Fruit fly (Drosophila melanogaster) whole organism, prepupa: ENCODE results near the gene CG14082.
A peak's percentile ranks its signal among the peaks of the same experiment; 100 is the strongest.

ENCODE experiments used
- Blimp-1 ChIP-seq: fragments of 200-800 bp; sonication (Bioruptor generic); optimal IDR thresholded peaks from 3 replicates; lab custom pipeline; 2017; ENCODE audit warnings: missing biosample characterization, missing genetic modification characterization, mild to moderate bottlenecking, moderate library complexity, missing genetic modification reagents
- CG10631 ChIP-seq: fragments of 200-800 bp; sonication (Bioruptor generic); optimal IDR thresholded peaks from 2 replicates; lab custom pipeline; 2016; ENCODE audit warnings: missing biosample characterization, missing genetic modification characterization
- CG10669 ChIP-seq: fragments of 200-800 bp; sonication (Bioruptor generic); optimal IDR thresholded peaks from 3 replicates; lab custom pipeline; 2018; ENCODE audit warnings: missing biosample characterization, mild to moderate bottlenecking, missing genetic modification characterization, moderate library complexity
- CG11294 ChIP-seq: fragments of 200-800 bp; sonication (Bioruptor generic); IDR thresholded peaks from 2 replicates; pipeline ENCODE4 v1.3.6; 2022; ENCODE audit warnings: missing biosample characterization, missing genetic modification characterization
- CG1621 ChIP-seq: fragments of 200-800 bp; sonication (Bioruptor generic); optimal IDR thresholded peaks from 3 replicates; lab custom pipeline; 2018; ENCODE audit warnings: missing biosample characterization, mild to moderate bottlenecking, missing genetic modification characterization
- CG3032 ChIP-seq: fragments of 200-800 bp; optimal IDR thresholded peaks from 2 replicates; lab custom pipeline; 2019; ENCODE audit warnings: missing biosample characterization, mild to moderate bottlenecking, missing genetic modification characterization, moderate library complexity
- CG31627 ChIP-seq: fragments of 200-800 bp; sonication (Bioruptor generic); optimal IDR thresholded peaks from 3 replicates; lab custom pipeline; 2016; ENCODE audit warnings: missing biosample characterization, missing genetic modification characterization
- CG32006 ChIP-seq: fragments of 200-800 bp; sonication (Bioruptor generic); optimal IDR thresholded peaks from 3 replicates; lab custom pipeline; 2017; ENCODE audit warnings: missing biosample characterization, mild to moderate bottlenecking, missing genetic modification characterization
- CG34406 ChIP-seq: fragments of 200-800 bp; sonication (Bioruptor generic); optimal IDR thresholded peaks from 3 replicates; lab custom pipeline; 2016; ENCODE audit warnings: missing biosample characterization, missing genetic modification characterization
- CG4318 ChIP-seq: fragments of 200-800 bp; sonication (Bioruptor generic); optimal IDR thresholded peaks from 3 replicates; lab custom pipeline; 2017; ENCODE audit warnings: missing biosample characterization, mild to moderate bottlenecking, missing genetic modification characterization
- CG6163 ChIP-seq: fragments of 200-800 bp; sonication (Bioruptor generic); IDR thresholded peaks from 3 replicates; pipeline ENCODE4 v1.3.6; 2022; ENCODE audit warnings: missing biosample characterization, missing genetic modification characterization
- CG6276 ChIP-seq: fragments of 200-800 bp; sonication (Bioruptor generic); optimal IDR thresholded peaks from 2 replicates; lab custom pipeline; 2017; ENCODE audit warnings: missing biosample characterization, mild to moderate bottlenecking, missing genetic modification characterization
- CG6792 ChIP-seq: fragments of 200-800 bp; sonication (Bioruptor generic); optimal IDR thresholded peaks from 3 replicates; lab custom pipeline; 2016; ENCODE audit warnings: missing biosample characterization, missing genetic modification characterization
- CG6854 ChIP-seq: fragments of 200-800 bp; sonication (Bioruptor generic); optimal IDR thresholded peaks from 2 replicates; lab custom pipeline; 2017; ENCODE audit warnings: missing biosample characterization, mild to moderate bottlenecking, missing genetic modification characterization
- CG7368 ChIP-seq: fragments of 200-800 bp; sonication (Bioruptor generic); optimal IDR thresholded peaks from 3 replicates; lab custom pipeline; 2016; ENCODE audit warnings: missing biosample characterization, missing genetic modification characterization
- CG8319 ChIP-seq: fragments of 200-800 bp; sonication (Bioruptor generic); optimal IDR thresholded peaks from 3 replicates; lab custom pipeline; 2016; ENCODE audit warnings: missing biosample characterization, missing genetic modification characterization
- CG8632 ChIP-seq: fragments of 200-800 bp; sonication (Bioruptor generic); optimal IDR thresholded peaks from 3 replicates; lab custom pipeline; 2016; ENCODE audit warnings: missing biosample characterization, missing genetic modification characterization
- Eip75B ChIP-seq: fragments of 200-800 bp; sonication (Bioruptor generic); optimal IDR thresholded peaks from 3 replicates; lab custom pipeline; 2016; ENCODE audit warnings: missing biosample characterization, missing genetic modification characterization
- Eip78C ChIP-seq: fragments of 200-800 bp; sonication (Bioruptor generic); peaks from one replicate; lab custom pipeline; 2016; ENCODE audit warnings: missing biosample characterization, missing genetic modification characterization
- Eip93F ChIP-seq: fragments of 200-800 bp; sonication (Bioruptor generic); optimal IDR thresholded peaks from 2 replicates; lab custom pipeline; 2016; ENCODE audit warnings: missing biosample characterization, mild to moderate bottlenecking, missing genetic modification characterization
- Ets21C ChIP-seq: fragments of 200-800 bp; sonication (Bioruptor generic); optimal IDR thresholded peaks from 3 replicates; lab custom pipeline; 2016; ENCODE audit warnings: missing biosample characterization, missing genetic modification characterization
- Ets96B ChIP-seq: fragments of 200-800 bp; optimal IDR thresholded peaks from 2 replicates; lab custom pipeline; 2019; ENCODE audit warnings: missing biosample characterization, mild to moderate bottlenecking, missing genetic modification characterization, moderate library complexity
- Gug ChIP-seq: fragments of 200-800 bp; sonication (Bioruptor generic); IDR thresholded peaks from 2 replicates; pipeline ENCODE4 v1.3.6; 2022; ENCODE audit warnings: missing biosample characterization, missing genetic modification characterization
- Hr38 ChIP-seq: sonication (Bioruptor generic); optimal IDR thresholded peaks from 2 replicates; lab custom pipeline; 2016; ENCODE audit warnings: missing biosample characterization, missing genetic modification characterization
- Hr39 ChIP-seq: fragments of 200-800 bp; sonication (Bioruptor generic); optimal IDR thresholded peaks from 2 replicates; lab custom pipeline; 2016; ENCODE audit warnings: missing biosample characterization, missing genetic modification characterization
- Hr4 ChIP-seq: fragments of 200-800 bp; sonication (Bioruptor generic); optimal IDR thresholded peaks from 3 replicates; lab custom pipeline; 2016; ENCODE audit warnings: missing biosample characterization, missing genetic modification characterization
- Lpt ChIP-seq: fragments of 200-800 bp; sonication (Bioruptor generic); optimal IDR thresholded peaks from 3 replicates; lab custom pipeline; 2016; ENCODE audit warnings: missing biosample characterization, missing genetic modification characterization
- Met ChIP-seq: fragments of 200-800 bp; sonication (Bioruptor generic); optimal IDR thresholded peaks from 3 replicates; lab custom pipeline; 2016; ENCODE audit warnings: missing biosample characterization, missing genetic modification characterization
- OdsH ChIP-seq: fragments of 200-800 bp; sonication (Bioruptor generic); optimal IDR thresholded peaks from 3 replicates; lab custom pipeline; 2016; ENCODE audit warnings: missing biosample characterization, missing genetic modification characterization
- Smox ChIP-seq: fragments of 200-800 bp; sonication (Bioruptor generic); optimal IDR thresholded peaks from 3 replicates; lab custom pipeline; 2016; ENCODE audit warnings: missing biosample characterization, missing genetic modification characterization
- Sox14 ChIP-seq: fragments of 200-800 bp; sonication (Bioruptor generic); optimal IDR thresholded peaks from 3 replicates; lab custom pipeline; 2016; ENCODE audit warnings: missing biosample characterization, missing genetic modification characterization
- Sox15 ChIP-seq: fragments of 200-800 bp; sonication (Bioruptor generic); optimal IDR thresholded peaks from 3 replicates; lab custom pipeline; 2016; ENCODE audit warnings: missing biosample characterization, missing genetic modification characterization
- achi ChIP-seq: fragments of 200-800 bp; sonication (Bioruptor generic); optimal IDR thresholded peaks from 3 replicates; lab custom pipeline; 2016; ENCODE audit warnings: missing biosample characterization, missing genetic modification characterization
- acj6 ChIP-seq: fragments of 200-800 bp; sonication (Bioruptor generic); optimal IDR thresholded peaks from 3 replicates; lab custom pipeline; 2016; ENCODE audit warnings: missing biosample characterization, missing genetic modification characterization
- dsx ChIP-seq: fragments of 200-800 bp; optimal IDR thresholded peaks from 3 replicates; lab custom pipeline; 2019; ENCODE audit warnings: missing biosample characterization, mild to moderate bottlenecking, missing genetic modification characterization, moderate library complexity; ENCODE audit not compliant: poor library complexity, severe bottlenecking
- esn ChIP-seq: fragments of 200-800 bp; sonication (Bioruptor generic); optimal IDR thresholded peaks from 2 replicates; lab custom pipeline; 2016; ENCODE audit warnings: missing biosample characterization, mild to moderate bottlenecking, missing genetic modification characterization, moderate library complexity
- fd59A ChIP-seq: fragments of 200-800 bp; sonication (Bioruptor generic); optimal IDR thresholded peaks from 2 replicates; lab custom pipeline; 2017; ENCODE audit warnings: missing biosample characterization, mild to moderate bottlenecking, missing genetic modification characterization, missing genetic modification reagents
- fd85E ChIP-seq: fragments of 200-800 bp; sonication (Bioruptor generic); optimal IDR thresholded peaks from 3 replicates; lab custom pipeline; 2016; ENCODE audit warnings: missing biosample characterization, missing genetic modification characterization
- fkh ChIP-seq: fragments of 200-800 bp; sonication (Bioruptor generic); optimal IDR thresholded peaks from 3 replicates; lab custom pipeline; 2017; ENCODE audit warnings: missing biosample characterization, mild to moderate bottlenecking, missing genetic modification characterization, moderate library complexity
- lz ChIP-seq: fragments of 200-800 bp; sonication (Bioruptor generic); optimal IDR thresholded peaks from 3 replicates; lab custom pipeline; 2016; ENCODE audit warnings: missing biosample characterization, missing genetic modification characterization
- net ChIP-seq: fragments of 200-800 bp; sonication (Bioruptor generic); optimal IDR thresholded peaks from 3 replicates; lab custom pipeline; 2016; ENCODE audit warnings: missing biosample characterization, missing genetic modification characterization
- pdm3 ChIP-seq: fragments of 200-800 bp; sonication (Bioruptor generic); optimal IDR thresholded peaks from 3 replicates; lab custom pipeline; 2016; ENCODE audit warnings: missing biosample characterization, missing genetic modification characterization
- spab ChIP-seq: fragments of 200-800 bp; sonication (Bioruptor generic); optimal IDR thresholded peaks from 2 replicates; lab custom pipeline; 2017; ENCODE audit warnings: missing biosample characterization, mild to moderate bottlenecking, missing genetic modification characterization, missing genetic modification reagents
- svp ChIP-seq: fragments of 200-800 bp; sonication (Bioruptor generic); peaks from one replicate; lab custom pipeline; 2016; ENCODE audit warnings: missing biosample characterization, missing genetic modification characterization
- topi ChIP-seq: fragments of 200-800 bp; sonication (Bioruptor generic); optimal IDR thresholded peaks from 3 replicates; lab custom pipeline; 2016; ENCODE audit warnings: missing biosample characterization, missing genetic modification characterization
- vri ChIP-seq: fragments of 200-800 bp; sonication (Bioruptor generic); optimal IDR thresholded peaks from 3 replicates; lab custom pipeline; 2016; ENCODE audit warnings: missing biosample characterization, mild to moderate bottlenecking, missing genetic modification characterization

CG14082 gene

dm6 chr3L:19162586-19163310, 24.0 kb upstream of the CG14082 start (continued):
- TF ChIP-seq Gug (no peak), dsx (GFP tag; lab: Kevin White, UChicago) (peak; percentile 76), CG8632 (GFP tag; lab: Kevin White, UChicago) (peak; percentile 75), CG10631 (GFP tag; lab: Kevin White, UChicago) (peak; percentile 72), CG6276 (GFP tag; lab: Kevin White, UChicago) (no peak), net (peak; percentile 57), CG10669 (GFP tag; lab: Kevin White, UChicago) (peak; percentile 63), fd85E (GFP tag; lab: Kevin White, UChicago) (peak; percentile 6), CG6163 (no peak; the same call in 2 of the 3 replicates)

- no peak for TF ChIP-seq CG7368 (GFP tag; lab: Kevin White, UChicago)
- TF ChIP-seq CG1621 (tag; lab: Kevin White, UChicago): no peak
- peak; percentile 60 for TF ChIP-seq Eip78C
- no peak for TF ChIP-seq vri
- TF ChIP-seq spab: no peak
- no peak for TF ChIP-seq acj6 (GFP tag; lab: Kevin White, UChicago)
- TF ChIP-seq CG6792: peak; percentile 26
- TF ChIP-seq CG11294 (GFP tag; lab: Robert Waterston, UW): no peak
- peak; percentile 28 for TF ChIP-seq Eip93F
These were observed 22.5 kb upstream of the CG14082 start for dm6 chr3L:19161291-19161690.

- peak; percentile 68 for TF ChIP-seq Sox15 (GFP tag; lab: Kevin White, UChicago)
- TF ChIP-seq pdm3 (GFP tag; lab: Kevin White, UChicago): peak; percentile 90
- TF ChIP-seq achi (GFP tag; lab: Kevin White, UChicago): peak; percentile 89
- no peak for TF ChIP-seq fkh (GFP tag; lab: Kevin White, UChicago)
- peak; percentile 64 for TF ChIP-seq Blimp-1 (GFP tag; lab: Kevin White, UChicago)
- TF ChIP-seq CG34406 (GFP tag; lab: Kevin White, UChicago): peak; percentile 83
- peak; percentile 41 for TF ChIP-seq Eip93F
- TF ChIP-seq esn (GFP tag; lab: Kevin White, UChicago): peak; percentile 92
- TF ChIP-seq CG6276 (GFP tag; lab: Kevin White, UChicago): peak; percentile 67
- TF ChIP-seq spab: peak; percentile 81
- TF ChIP-seq Hr4 (GFP tag; lab: Kevin White, UChicago): peak; percentile 69
- peak; percentile 92 for TF ChIP-seq CG3032 (tag; lab: Kevin White, UChicago)
- TF ChIP-seq Ets21C (GFP tag; lab: Kevin White, UChicago): peak; percentile 73
- TF ChIP-seq Sox14: peak; percentile 92
- peak; percentile 80 for TF ChIP-seq CG32006
- peak; percentile 87 for TF ChIP-seq CG8632 (GFP tag; lab: Kevin White, UChicago)
- peak; percentile 91 for TF ChIP-seq dsx (GFP tag; lab: Kevin White, UChicago)
- peak; percentile 71 for TF ChIP-seq CG8319 (GFP tag; lab: Kevin White, UChicago)
- peak; percentile 88 for TF ChIP-seq net
- TF ChIP-seq Hr39: peak; percentile 86
- TF ChIP-seq Met: peak; percentile 91
- peak; percentile 98 for TF ChIP-seq Eip78C
- no peak for TF ChIP-seq Hr38 (GFP tag; lab: Kevin White, UChicago)
- peak; percentile 55 for TF ChIP-seq fd85E (GFP tag; lab: Kevin White, UChicago)
- TF ChIP-seq vri: peak; percentile 89
- peak; percentile 85 for TF ChIP-seq CG31627
- TF ChIP-seq Eip75B (GFP tag; lab: Kevin White, UChicago): peak; percentile 92
- TF ChIP-seq CG11294 (GFP tag; lab: Robert Waterston, UW): peak; percentile 33; the same call in 1 of the 2 replicates
- TF ChIP-seq OdsH (GFP tag; lab: Kevin White, UChicago): peak; percentile 89
- peak; percentile 41 for TF ChIP-seq CG6854 (GFP tag; lab: Kevin White, UChicago)
- TF ChIP-seq CG4318 (GFP tag; lab: Kevin White, UChicago): peak; percentile 59
- TF ChIP-seq Smox: peak; percentile 84
- TF ChIP-seq Gug: peak; percentile 78
- TF ChIP-seq lz (GFP tag; lab: Kevin White, UChicago): peak; percentile 87
- peak; percentile 87 for TF ChIP-seq fd59A (GFP tag; lab: Kevin White, UChicago)
- TF ChIP-seq Ets96B (tag; lab: Kevin White, UChicago): peak; percentile 93
- peak; percentile 87 for TF ChIP-seq svp
- TF ChIP-seq topi (GFP tag; lab: Kevin White, UChicago): peak; percentile 89
- TF ChIP-seq Lpt (GFP tag; lab: Kevin White, UChicago): peak; percentile 75
These were observed 21.1 kb upstream of the CG14082 start for dm6 chr3L:19159894-19160293.
